Worm (Caenorhabditis elegans): ENCODE results near the gene W04G3.11.

ce11 chrX:11098086-11098485 lies 9.1 kb downstream of the W04G3.11 start, which contains the start of gene W02H3.3:
- no peak for TF ChIP-seq attf-5 (GFP tag; optimal IDR thresholded peaks at IDR 0.05)
- TF ChIP-seq ztf-18 (tag; optimal IDR thresholded peaks at IDR 0.05) = no peak
- no peak for TF ChIP-seq rec-8 (tag; optimal IDR thresholded peaks at IDR 0.05)
- TF ChIP-seq snpc-4 (GFP tag; optimal IDR thresholded peaks at IDR 0.05) = no peak
- TF ChIP-seq snpc-4 (tag; optimal IDR thresholded peaks at IDR 0.05) = no peak
- TF ChIP-seq ceh-40 (GFP tag; IDR thresholded peaks at IDR 0.05) = no peak
- no peak for TF ChIP-seq ama-1 (optimal IDR thresholded peaks at IDR 0.05)
- no peak for TF ChIP-seq ama-1 (GFP tag; optimal IDR thresholded peaks at IDR 0.05)
- TF ChIP-seq F33H1.4 (GFP tag; IDR thresholded peaks at IDR 0.05) = no peak
- no peak for TF ChIP-seq madf-10 (tag; optimal IDR thresholded peaks at IDR 0.05)
